Fruit fly (Drosophila melanogaster) whole organism, adult: ENCODE data around the gene PolD1.

Source experiments
- CG11617 ChIP-seq: fragments of 200-800 bp; sonication (Bioruptor generic); optimal IDR thresholded peaks from 2 replicates; lab custom pipeline; 2017; ENCODE audit warnings: mild to moderate bottlenecking, missing biosample characterization, missing genetic modification reagents, missing genetic modification characterization
- CG12768 ChIP-seq: fragments of 200-800 bp; sonication (Bioruptor generic); optimal IDR thresholded peaks from 2 replicates; lab custom pipeline; 2017; ENCODE audit warnings: missing biosample characterization, missing genetic modification characterization, mild to moderate bottlenecking, moderate library complexity, missing genetic modification reagents
- CG14711 ChIP-seq: fragments of 200-800 bp; sonication (Bioruptor generic); optimal IDR thresholded peaks from 2 replicates; lab custom pipeline; 2018; ENCODE audit warnings: missing biosample characterization, mild to moderate bottlenecking, missing genetic modification characterization, moderate library complexity
- CG1620 ChIP-seq: fragments of 200-800 bp; sonication (Bioruptor generic); optimal IDR thresholded peaks from 2 replicates; lab custom pipeline; 2016; ENCODE audit warnings: missing biosample characterization, missing genetic modification characterization
- CG33017 ChIP-seq: fragments of 200-800 bp; sonication (Bioruptor generic); optimal IDR thresholded peaks from 2 replicates; lab custom pipeline; 2018; ENCODE audit warnings: missing biosample characterization, mild to moderate bottlenecking, missing genetic modification characterization, moderate library complexity
- CG5204 ChIP-seq: fragments of 200-800 bp; sonication (Bioruptor generic); optimal IDR thresholded peaks from 2 replicates; lab custom pipeline; 2016; ENCODE audit warnings: missing biosample characterization, missing genetic modification characterization
- CG7045 ChIP-seq: fragments of 200-800 bp; sonication (Bioruptor generic); optimal IDR thresholded peaks from 2 replicates; lab custom pipeline; 2017; ENCODE audit warnings: missing biosample characterization, mild to moderate bottlenecking, missing genetic modification characterization
- CG7101 ChIP-seq: fragments of 200-800 bp; sonication (Bioruptor generic); optimal IDR thresholded peaks from 2 replicates; lab custom pipeline; 2018; ENCODE audit warnings: missing biosample characterization, mild to moderate bottlenecking, missing genetic modification characterization, moderate library complexity
- Clk ChIP-seq: fragments of 200-800 bp; sonication (Bioruptor generic); optimal IDR thresholded peaks from 2 replicates; lab custom pipeline; 2017; ENCODE audit warnings: missing biosample characterization, missing genetic modification characterization
- Crg-1 ChIP-seq: fragments of 200-800 bp; sonication (Bioruptor generic); optimal IDR thresholded peaks from 2 replicates; lab custom pipeline; 2016; ENCODE audit warnings: missing biosample characterization, missing genetic modification characterization
- Hr96 ChIP-seq: fragments of 200-800 bp; sonication (Bioruptor generic); optimal IDR thresholded peaks from 2 replicates; lab custom pipeline; 2016; ENCODE audit warnings: missing biosample characterization, missing genetic modification characterization
- Mnt ChIP-seq: fragments of 200-800 bp; sonication (Bioruptor generic); optimal IDR thresholded peaks from 2 replicates; lab custom pipeline; 2016; ENCODE audit warnings: missing biosample characterization, mild to moderate bottlenecking, missing genetic modification characterization
- bab1 ChIP-seq: fragments of 200-800 bp; sonication (Bioruptor generic); optimal IDR thresholded peaks from 3 replicates; lab custom pipeline; 2019; ENCODE audit warnings: missing biosample characterization, mild to moderate bottlenecking, missing genetic modification characterization, moderate library complexity
- cic ChIP-seq: fragments of 200-800 bp; sonication (Bioruptor generic); optimal IDR thresholded peaks from 2 replicates; lab custom pipeline; 2017; ENCODE audit warnings: missing biosample characterization, mild to moderate bottlenecking, missing genetic modification characterization, moderate library complexity
- cnc ChIP-seq, 2 experiments: fragments of >200 bp; optimal IDR thresholded peaks; 2 replicates each; lab custom pipeline; 2017
- kay ChIP-seq: fragments of 200-800 bp; sonication (Bioruptor generic); peaks from one replicate; lab custom pipeline; 2016; ENCODE audit warnings: missing biosample characterization, missing genetic modification characterization, borderline replicate concordance
- ovo ChIP-seq: fragments of 200-800 bp; sonication (Bioruptor generic); optimal IDR thresholded peaks from 2 replicates; lab custom pipeline; 2016; ENCODE audit warnings: missing biosample characterization, missing genetic modification characterization
- pad ChIP-seq: fragments of 200-800 bp; sonication (Bioruptor generic); optimal IDR thresholded peaks from 3 replicates; lab custom pipeline; 2017; ENCODE audit warnings: missing biosample characterization, missing genetic modification characterization, mild to moderate bottlenecking, moderate library complexity, missing genetic modification reagents
- tj ChIP-seq: fragments of 200-800 bp; sonication (Bioruptor generic); optimal IDR thresholded peaks from 3 replicates; lab custom pipeline; 2017; ENCODE audit warnings: missing biosample characterization, mild to moderate bottlenecking, missing genetic modification characterization, moderate library complexity
- toe ChIP-seq: fragments of 200-800 bp; sonication (Bioruptor generic); optimal IDR thresholded peaks from 2 replicates; lab custom pipeline; 2016; ENCODE audit warnings: missing biosample characterization, missing genetic modification characterization

The PolD1 gene

dm6 chr3L:15987635-15988034, at the start of gene PolD1:
PolD1 (minus strand) TSS chr3L:15987815.
- no peak for TF ChIP-seq bab1 (GFP tag; lab: Kevin White, UChicago)
- no peak for TF ChIP-seq pad (GFP tag; lab: Kevin White, UChicago)
- no peak for TF ChIP-seq tj (GFP tag; lab: Kevin White, UChicago)
- TF ChIP-seq toe: no peak
- TF ChIP-seq CG7101 (tag; lab: Kevin White, UChicago): no peak
- TF ChIP-seq Hr96 (GFP tag; lab: Kevin White, UChicago): no peak
- no peak for TF ChIP-seq kay (GFP tag; lab: Kevin White, UChicago)
- TF ChIP-seq Crg-1 (GFP tag; lab: Kevin White, UChicago): no peak
- TF ChIP-seq CG33017 (tag; lab: Kevin White, UChicago): no peak

dm6 chr3L:16037048-16037477, 49.4 kb upstream of the PolD1 start:
- TF ChIP-seq CG7045 (peak; percentile 51), Clk (GFP tag; lab: Kevin White, UChicago) (peak; percentile 4), cic (GFP tag; lab: Kevin White, UChicago) (no peak), CG1620 (GFP tag; lab: Kevin White, UChicago) (peak; percentile 31), CG12768 (GFP tag; lab: Kevin White, UChicago) (no peak), kay (GFP tag; lab: Kevin White, UChicago) (peak; percentile 98), Crg-1 (GFP tag; lab: Kevin White, UChicago) (peak; percentile 41), Hr96 (GFP tag; lab: Kevin White, UChicago) (peak; percentile 31), toe (peak; percentile 16), ovo (GFP tag; lab: Kevin White, UChicago) (peak; percentile 27), bab1 (GFP tag; lab: Kevin White, UChicago) (peak; percentile 83), cnc (optimal IDR thresholded peaks at IDR 0.05; lab: Kevin White, UChicago) (no peak), CG33017 (tag; lab: Kevin White, UChicago) (no peak), pad (GFP tag; lab: Kevin White, UChicago) (no peak), CG14711 (peak; percentile 52), tj (GFP tag; lab: Kevin White, UChicago) (no peak), Mnt (no peak), CG5204 (GFP tag; lab: Kevin White, UChicago) (peak; percentile 46), CG11617 (GFP tag; lab: Kevin White, UChicago) (no peak), CG7101 (tag; lab: Kevin White, UChicago) (peak; percentile 58)

dm6 chr3L:16035185-16035584, 47.6 kb upstream of the PolD1 start, which contains the start of gene CG5895:
CG5895 (plus strand) TSS chr3L:16035485.
- TF ChIP-seq CG12768 (GFP tag; lab: Kevin White, UChicago) (no peak), CG11617 (GFP tag; lab: Kevin White, UChicago) (no peak), Hr96 (GFP tag; lab: Kevin White, UChicago) (no peak), Crg-1 (GFP tag; lab: Kevin White, UChicago) (no peak), toe (no peak), cic (GFP tag; lab: Kevin White, UChicago) (no peak), CG33017 (tag; lab: Kevin White, UChicago) (no peak), cnc (optimal IDR thresholded peaks at IDR 0.05; lab: Kevin White, UChicago) (no peak), CG5204 (GFP tag; lab: Kevin White, UChicago) (no peak), CG7045 (no peak), kay (GFP tag; lab: Kevin White, UChicago) (no peak), bab1 (GFP tag; lab: Kevin White, UChicago) (no peak), tj (GFP tag; lab: Kevin White, UChicago) (no peak), CG7101 (tag; lab: Kevin White, UChicago) (no peak), Clk (GFP tag; lab: Kevin White, UChicago) (no peak), CG1620 (GFP tag; lab: Kevin White, UChicago) (no peak), pad (GFP tag; lab: Kevin White, UChicago) (no peak), CG14711 (no peak), ovo (GFP tag; lab: Kevin White, UChicago) (no peak)

DNA sequence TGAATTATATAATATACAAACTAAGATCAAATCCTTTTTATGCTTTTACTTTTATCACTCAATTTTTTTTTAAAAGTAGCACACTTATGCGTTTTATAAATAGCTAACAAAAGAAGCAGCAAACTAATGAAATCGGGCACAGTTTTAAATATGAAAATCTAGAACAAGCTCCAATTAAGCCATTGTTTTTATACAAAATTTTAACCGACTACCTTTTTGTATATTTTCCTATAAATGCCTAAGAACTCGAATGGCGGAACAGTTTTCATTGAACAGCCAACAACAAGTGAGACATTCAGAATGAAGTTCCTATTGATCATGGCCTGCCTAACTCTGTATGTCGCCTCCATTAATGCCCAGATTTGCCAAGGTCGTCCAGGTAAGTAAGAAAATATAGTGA, 46.6 kb upstream of the PolD1 start, which contains the start of gene CG42538:
CG42538 (plus strand) TSS at position 301 of the 400 bp plus-strand sequence.
- TF ChIP-seq CG5204 (GFP tag; lab: Kevin White, UChicago): no peak
- no peak for TF ChIP-seq Clk (GFP tag; lab: Kevin White, UChicago)

- TF ChIP-seq cnc (optimal IDR thresholded peaks at IDR 0.05; lab: Kevin White, UChicago) (no peak), CG33017 (tag; lab: Kevin White, UChicago) (no peak), pad (GFP tag; lab: Kevin White, UChicago) (no peak), CG5204 (GFP tag; lab: Kevin White, UChicago) (no peak), CG11617 (GFP tag; lab: Kevin White, UChicago) (no peak), cic (GFP tag; lab: Kevin White, UChicago) (no peak), CG7045 (no peak), Clk (GFP tag; lab: Kevin White, UChicago) (no peak), Hr96 (GFP tag; lab: Kevin White, UChicago) (no peak), bab1 (GFP tag; lab: Kevin White, UChicago) (no peak), CG12768 (GFP tag; lab: Kevin White, UChicago) (no peak), CG14711 (no peak), CG7101 (tag; lab: Kevin White, UChicago) (no peak), Mnt (no peak), Crg-1 (GFP tag; lab: Kevin White, UChicago) (no peak), CG1620 (GFP tag; lab: Kevin White, UChicago) (no peak), kay (GFP tag; lab: Kevin White, UChicago) (no peak), toe (no peak), ovo (GFP tag; lab: Kevin White, UChicago) (no peak), tj (GFP tag; lab: Kevin White, UChicago) (no peak)
These were observed 45.6 kb upstream of the PolD1 start, which contains the start of the genes CG42717 and CG42716 for dm6 chr3L:16033090-16033828. CG42717 (minus strand) TSS chr3L:16033190. CG42716 (plus strand) TSS chr3L:16033778.
